Worm (Caenorhabditis elegans): ENCODE measurements around the gene K11D12.8.

The K11D12.8 gene

DNA sequence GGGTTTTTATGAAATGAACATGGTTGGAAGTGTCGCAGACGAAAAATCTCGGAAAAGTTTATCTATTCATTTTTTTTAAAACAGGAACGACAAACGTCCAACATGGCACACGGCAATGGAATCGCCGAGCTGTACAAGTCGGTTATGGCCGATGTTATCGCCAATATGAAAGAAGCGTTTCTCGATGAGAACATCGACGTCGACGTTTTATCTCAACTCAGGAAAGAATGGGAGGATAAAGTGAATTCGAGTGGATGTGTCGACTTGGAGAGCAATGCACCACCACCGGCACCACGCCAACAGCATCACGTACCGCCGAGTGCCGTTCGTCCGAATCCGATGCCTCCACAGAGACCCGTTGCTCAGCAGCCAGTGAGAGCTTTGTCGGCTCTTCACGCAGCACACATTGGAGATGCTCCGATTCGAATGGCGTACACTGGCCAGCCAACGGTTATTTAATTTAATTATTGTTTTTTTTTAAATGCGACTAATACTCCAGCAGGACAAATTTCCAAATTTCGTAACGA lies 9.3 kb upstream of the K11D12.8 start (continued):
- TF ChIP-seq ceh-82 (tag; optimal IDR thresholded peaks at IDR 0.05), result no peak
- TF ChIP-seq set-16 (GFP tag; IDR thresholded peaks at IDR 0.05), result peak; percentile 72
- no peak for TF ChIP-seq aly-2 (tag; optimal IDR thresholded peaks at IDR 0.05)
- no peak for TF ChIP-seq nhr-102 (tag; optimal IDR thresholded peaks at IDR 0.05)
- peak; percentile 3 for TF ChIP-seq duxl-1 (tag; optimal IDR thresholded peaks at IDR 0.05; ENCODE audit: poor library complexity)
- TF ChIP-seq daf-12 (tag; optimal IDR thresholded peaks at IDR 0.05), result no peak
- TF ChIP-seq mep-1 (tag; optimal IDR thresholded peaks at IDR 0.05), result no peak
- no peak for TF ChIP-seq Y48G9A.11 (GFP tag; IDR thresholded peaks at IDR 0.05)
- no peak for TF ChIP-seq nhr-10 (tag; optimal IDR thresholded peaks at IDR 0.05)
- no peak for TF ChIP-seq nhr-6 (tag; optimal IDR thresholded peaks at IDR 0.05)
- no peak for TF ChIP-seq Y105C5A.15 (GFP tag; IDR thresholded peaks at IDR 0.05)
- TF ChIP-seq daf-16 (GFP tag; optimal IDR thresholded peaks at IDR 0.05), result no peak
- no peak for TF ChIP-seq daf-16 (tag; optimal IDR thresholded peaks at IDR 0.05)
- TF ChIP-seq mxl-2 (GFP tag; conservative IDR thresholded peaks at IDR 0.05), result no peak
- TF ChIP-seq spr-3 (GFP tag; optimal IDR thresholded peaks at IDR 0.05), result peak; percentile 50
- no peak for TF ChIP-seq F26F4.8 (GFP tag; conservative IDR thresholded peaks at IDR 0.05)
- 0 out of 2 replicates have a peak, but pooled peaks have one; percentile 53 for TF ChIP-seq ZK337.2 (GFP tag; IDR thresholded peaks at IDR 0.05)
- TF ChIP-seq dmd-9 (GFP tag; IDR thresholded peaks at IDR 0.05), result no peak
- TF ChIP-seq vab-7 (GFP tag; IDR thresholded peaks at IDR 0.05), result no peak
- no peak for TF ChIP-seq nhr-77 (tag; optimal IDR thresholded peaks at IDR 0.05)
- TF ChIP-seq nhr-41 (GFP tag; IDR thresholded peaks at IDR 0.05), result no peak
- no peak for TF ChIP-seq nhr-11 (tag; optimal IDR thresholded peaks at IDR 0.05)
- TF ChIP-seq mxl-3 (GFP tag; optimal IDR thresholded peaks at IDR 0.05), result no peak
- no peak for TF ChIP-seq zag-1 (tag; optimal IDR thresholded peaks at IDR 0.05)
- TF ChIP-seq nhr-48 (tag; optimal IDR thresholded peaks at IDR 0.05), result no peak
- TF ChIP-seq zfp-3 (GFP tag; conservative IDR thresholded peaks at IDR 0.05), result no peak
- TF ChIP-seq tra-1 (GFP tag; IDR thresholded peaks at IDR 0.05), result 0 out of 2 replicates have a peak, but pooled peaks have one; percentile 49

- no peak for TF ChIP-seq Y5F2A.4 (GFP tag; optimal IDR thresholded peaks at IDR 0.05)
- no peak for TF ChIP-seq lin-39 (tag; optimal IDR thresholded peaks at IDR 0.05)
- TF ChIP-seq daf-12 (tag; optimal IDR thresholded peaks at IDR 0.05), result no peak
- peak; percentile 76; the same call in 1 of the 2 replicates for TF ChIP-seq D1046.2 (GFP tag; IDR thresholded peaks at IDR 0.05)
- peak; percentile 78; the same call in 1 of the 2 replicates for TF ChIP-seq arid-1 (GFP tag; conservative IDR thresholded peaks at IDR 0.05)
- peak; percentile 35 for TF ChIP-seq gei-8 (GFP tag; optimal IDR thresholded peaks at IDR 0.05)
- TF ChIP-seq ceh-44 (GFP tag; IDR thresholded peaks at IDR 0.05), result peak; percentile 98
- TF ChIP-seq Y48G9A.11 (GFP tag; IDR thresholded peaks at IDR 0.05), result peak; percentile 57; the same call in 1 of the 2 replicates
- peak; percentile 87 for TF ChIP-seq lin-29 (GFP tag; IDR thresholded peaks at IDR 0.05)
- TF ChIP-seq T20F7.1 (GFP tag; optimal IDR thresholded peaks at IDR 0.05), result peak; percentile 81
- peak; percentile 61; the same call in 1 of the 2 replicates for TF ChIP-seq lin-1 (GFP tag; IDR thresholded peaks at IDR 0.05)
- no peak for TF ChIP-seq tag-97 (GFP tag; IDR thresholded peaks at IDR 0.05)
- TF ChIP-seq attf-4 (tag; optimal IDR thresholded peaks at IDR 0.05), result no peak
- TF ChIP-seq lim-7 (GFP tag; IDR thresholded peaks at IDR 0.05), result 0 out of 2 replicates have a peak, but pooled peaks have one; percentile 10
- TF ChIP-seq set-16 (GFP tag; IDR thresholded peaks at IDR 0.05), result peak; percentile 88
- peak; percentile 90 for TF ChIP-seq dpl-1 (GFP tag; optimal IDR thresholded peaks at IDR 0.05)
- peak; percentile 71; the same call in 1 of the 2 replicates for TF ChIP-seq php-3 (GFP tag; IDR thresholded peaks at IDR 0.05)
- TF ChIP-seq Y75B8A.6 (GFP tag; IDR thresholded peaks at IDR 0.05), result 0 out of 2 replicates have a peak, but pooled peaks have one; percentile 11
- peak in 1 of 2 experiments; percentile 100 for TF ChIP-seq unc-62 (GFP tag; optimal IDR thresholded peaks at IDR 0.05 in 1 of 2)
- no peak for TF ChIP-seq unc-62 (tag; optimal IDR thresholded peaks at IDR 0.05)
- peak; percentile 91 for TF ChIP-seq tra-1 (GFP tag; IDR thresholded peaks at IDR 0.05)
- TF ChIP-seq fos-1 (tag; optimal IDR thresholded peaks at IDR 0.05), result no peak
- TF ChIP-seq aly-2 (tag; optimal IDR thresholded peaks at IDR 0.05), result peak; percentile 22
- peak; percentile 83 for TF ChIP-seq mes-2 (tag; optimal IDR thresholded peaks at IDR 0.05; ENCODE audit: poor library complexity, severe bottlenecking)
- peak; percentile 90 for TF ChIP-seq pha-4 (GFP tag; IDR thresholded peaks at IDR 0.05)
- peak; percentile 1 for TF ChIP-seq pha-4 (tag; optimal IDR thresholded peaks at IDR 0.05)
- TF ChIP-seq fkh-10 (GFP tag; optimal IDR thresholded peaks at IDR 0.05), result peak; percentile 93
- TF ChIP-seq ceh-62 (tag; optimal IDR thresholded peaks at IDR 0.05), result no peak
- peak; percentile 93 for TF ChIP-seq nhr-102 (tag; optimal IDR thresholded peaks at IDR 0.05)
Observed at ce11 chrV:5049333-5049942, 8.6 kb upstream of the K11D12.8 start, which contains the start of the genes pqn-51 and K11D12.14. Gene pqn-51 (plus strand): TSS chrV:5049607. Gene K11D12.14 (plus strand): TSS chrV:5049636.
